Fruit fly (Drosophila melanogaster): ENCODE results near the gene Qsox4.
A peak's percentile ranks its signal among the peaks of the same experiment; 100 is the strongest.

The Qsox4 gene

dm6 chr3R:23722680-23723372 is 20.3 kb downstream of the Qsox4 start, which contains the start of gene CG10365 (continued):
- TF ChIP-seq nerfin-1 (tag; optimal IDR thresholded peaks at IDR 0.05), result peak; percentile 80
- 0 out of 3 replicates have a peak, but pooled peaks have one; percentile 28 for TF ChIP-seq CG2889 (GFP tag; IDR thresholded peaks at IDR 0.05)
- TF ChIP-seq lmd (GFP tag; IDR thresholded peaks at IDR 0.05), result peak; percentile 85
- peak; percentile 89 for TF ChIP-seq dysf (GFP tag; IDR thresholded peaks at IDR 0.05)
- peak; percentile 3 for TF ChIP-seq lbe (GFP tag; optimal IDR thresholded peaks at IDR 0.05)
- TF ChIP-seq her (GFP tag; optimal IDR thresholded peaks at IDR 0.05), result no peak
- no peak for TF ChIP-seq HLHmδ (GFP tag; optimal IDR thresholded peaks at IDR 0.05)
- peak; percentile 4 for TF ChIP-seq Spps (tag; optimal IDR thresholded peaks at IDR 0.05)
- TF ChIP-seq Sox100B (GFP tag; optimal IDR thresholded peaks at IDR 0.05), result peak; percentile 93
- TF ChIP-seq H15 (GFP tag; IDR thresholded peaks at IDR 0.05), result peak; percentile 67
- TF ChIP-seq dmrt99B (tag; optimal IDR thresholded peaks at IDR 0.05), result peak; percentile 95
- TF ChIP-seq croc (GFP tag; conservative IDR thresholded peaks at IDR 0.05), result peak; percentile 72
- peak; percentile 77 for TF ChIP-seq crol (GFP tag; IDR thresholded peaks at IDR 0.05)
- TF ChIP-seq CG10654 (GFP tag; optimal IDR thresholded peaks at IDR 0.05), result peak; percentile 73
- TF ChIP-seq CG6254 (GFP tag; optimal IDR thresholded peaks at IDR 0.05), result peak; percentile 52
- TF ChIP-seq CG7745 (tag; optimal IDR thresholded peaks at IDR 0.05), result no peak
- TF ChIP-seq zfh2 (GFP tag; optimal IDR thresholded peaks at IDR 0.05), result no peak
- TF ChIP-seq fd96Cb (tag; optimal IDR thresholded peaks at IDR 0.05), result peak; percentile 86
- TF ChIP-seq toy (GFP tag; IDR thresholded peaks at IDR 0.05), result no peak
- TF ChIP-seq bowl (GFP tag; IDR thresholded peaks at IDR 0.05), result peak; percentile 67; the same call in 1 of the 2 replicates
- peak; percentile 81 for TF ChIP-seq ap (GFP tag; IDR thresholded peaks at IDR 0.05)
- TF ChIP-seq Poxn (GFP tag; IDR thresholded peaks at IDR 0.05), result peak; percentile 54; the same call in 1 of the 2 replicates
- TF ChIP-seq CG6683 (GFP tag; optimal IDR thresholded peaks at IDR 0.05), result peak; percentile 85
- TF ChIP-seq Ada2b (GFP tag; IDR thresholded peaks at IDR 0.05), result peak; percentile 88
- peak in 1 of 3 experiments; percentile 39 for TF ChIP-seq lola (GFP tag; optimal IDR thresholded peaks at IDR 0.05)
- peak; percentile 40 for TF ChIP-seq Deaf1 (tag; optimal IDR thresholded peaks at IDR 0.05)
- TF ChIP-seq CG18619 (GFP tag; optimal IDR thresholded peaks at IDR 0.05), result peak; percentile 79
- TF ChIP-seq run (tag; optimal IDR thresholded peaks at IDR 0.05), result peak; percentile 79
- peak; percentile 56 for TF ChIP-seq CG18764 (GFP tag; optimal IDR thresholded peaks at IDR 0.05)
- peak; percentile 3 for TF ChIP-seq CG3065 (GFP tag; optimal IDR thresholded peaks at IDR 0.05)
- peak; percentile 25 for TF ChIP-seq Usf (GFP tag; optimal IDR thresholded peaks at IDR 0.05)
- peak; percentile 72 for TF ChIP-seq org-1 (GFP tag; optimal IDR thresholded peaks at IDR 0.05)
- no peak for TF ChIP-seq gt (GFP tag; IDR thresholded peaks at IDR 0.05)
- TF ChIP-seq nau (GFP tag; optimal IDR thresholded peaks at IDR 0.05), result peak; percentile 83
- peak; percentile 59 for TF ChIP-seq tio (GFP tag; optimal IDR thresholded peaks at IDR 0.05)
- peak; percentile 86 for TF ChIP-seq Xrp1 (GFP tag; IDR thresholded peaks at IDR 0.05)
- no peak for TF ChIP-seq Sry-δ (GFP tag; optimal IDR thresholded peaks at IDR 0.05)
- peak; percentile 85 for TF ChIP-seq Drgx (GFP tag; IDR thresholded peaks at IDR 0.05)
- no peak for TF ChIP-seq Lpt (GFP tag; optimal IDR thresholded peaks at IDR 0.05)
- TF ChIP-seq Dfd (GFP tag; optimal IDR thresholded peaks at IDR 0.05), result no peak
- no peak for TF ChIP-seq Bteb2 (GFP tag; optimal IDR thresholded peaks at IDR 0.05)
- TF ChIP-seq CG13296 (GFP tag; optimal IDR thresholded peaks at IDR 0.05), result peak; percentile 91
- no peak for TF ChIP-seq CG11398 (GFP tag; optimal IDR thresholded peaks at IDR 0.05)
- TF ChIP-seq tll (GFP tag; optimal IDR thresholded peaks at IDR 0.05), result no peak
- TF ChIP-seq stc (GFP tag; IDR thresholded peaks at IDR 0.05), result peak; percentile 90
- TF ChIP-seq MTF-1 (GFP tag; optimal IDR thresholded peaks at IDR 0.05; ENCODE audit: borderline replicate concordance), result peak; percentile 58
- TF ChIP-seq CG2129 (GFP tag; IDR thresholded peaks at IDR 0.05; ENCODE audit: partially characterized antibody), result no peak
- TF ChIP-seq CG9932 (GFP tag; IDR thresholded peaks at IDR 0.05), result peak; percentile 67
- TF ChIP-seq B-H2 (GFP tag; optimal IDR thresholded peaks at IDR 0.05), result peak; percentile 59

Data from whole organism, embryonic.